Fruit fly (Drosophila melanogaster) whole organism, adult: ENCODE data around the gene CG7492.

Source experiments
- CG11617 ChIP-seq: fragments of 200-800 bp; sonication (Bioruptor generic); optimal IDR thresholded peaks from 2 replicates; lab custom pipeline; 2017; ENCODE audit warnings: mild to moderate bottlenecking, missing biosample characterization, missing genetic modification reagents, missing genetic modification characterization
- CG12768 ChIP-seq: fragments of 200-800 bp; sonication (Bioruptor generic); optimal IDR thresholded peaks from 2 replicates; lab custom pipeline; 2017; ENCODE audit warnings: missing biosample characterization, missing genetic modification characterization, mild to moderate bottlenecking, moderate library complexity, missing genetic modification reagents
- CG33017 ChIP-seq: fragments of 200-800 bp; sonication (Bioruptor generic); optimal IDR thresholded peaks from 2 replicates; lab custom pipeline; 2018; ENCODE audit warnings: missing biosample characterization, mild to moderate bottlenecking, missing genetic modification characterization, moderate library complexity
- CG5204 ChIP-seq: fragments of 200-800 bp; sonication (Bioruptor generic); optimal IDR thresholded peaks from 2 replicates; lab custom pipeline; 2016; ENCODE audit warnings: missing biosample characterization, missing genetic modification characterization
- Clk ChIP-seq: fragments of 200-800 bp; sonication (Bioruptor generic); optimal IDR thresholded peaks from 2 replicates; lab custom pipeline; 2017; ENCODE audit warnings: missing biosample characterization, missing genetic modification characterization
- Crg-1 ChIP-seq: fragments of 200-800 bp; sonication (Bioruptor generic); optimal IDR thresholded peaks from 2 replicates; lab custom pipeline; 2016; ENCODE audit warnings: missing biosample characterization, missing genetic modification characterization
- Hr96 ChIP-seq: fragments of 200-800 bp; sonication (Bioruptor generic); optimal IDR thresholded peaks from 2 replicates; lab custom pipeline; 2016; ENCODE audit warnings: missing biosample characterization, missing genetic modification characterization
- Mnt ChIP-seq: fragments of 200-800 bp; sonication (Bioruptor generic); optimal IDR thresholded peaks from 2 replicates; lab custom pipeline; 2016; ENCODE audit warnings: missing biosample characterization, mild to moderate bottlenecking, missing genetic modification characterization
- bab1 ChIP-seq: fragments of 200-800 bp; sonication (Bioruptor generic); optimal IDR thresholded peaks from 3 replicates; lab custom pipeline; 2019; ENCODE audit warnings: missing biosample characterization, mild to moderate bottlenecking, missing genetic modification characterization, moderate library complexity
- cic ChIP-seq: fragments of 200-800 bp; sonication (Bioruptor generic); optimal IDR thresholded peaks from 2 replicates; lab custom pipeline; 2017; ENCODE audit warnings: missing biosample characterization, mild to moderate bottlenecking, missing genetic modification characterization, moderate library complexity
- cnc ChIP-seq, 2 experiments: fragments of >200 bp; optimal IDR thresholded peaks; 2 replicates each; lab custom pipeline; 2017
- kay ChIP-seq: fragments of 200-800 bp; sonication (Bioruptor generic); peaks from one replicate; lab custom pipeline; 2016; ENCODE audit warnings: missing biosample characterization, missing genetic modification characterization, borderline replicate concordance
- tj ChIP-seq: fragments of 200-800 bp; sonication (Bioruptor generic); optimal IDR thresholded peaks from 3 replicates; lab custom pipeline; 2017; ENCODE audit warnings: missing biosample characterization, mild to moderate bottlenecking, missing genetic modification characterization, moderate library complexity
- toe ChIP-seq: fragments of 200-800 bp; sonication (Bioruptor generic); optimal IDR thresholded peaks from 2 replicates; lab custom pipeline; 2016; ENCODE audit warnings: missing biosample characterization, missing genetic modification characterization

dm6 chr3L:7611229-7611628, 43.3 kb downstream of the CG7492 start:
- no peak for TF ChIP-seq CG5204 (GFP tag; lab: Kevin White, UChicago)
- no peak for TF ChIP-seq toe (GFP tag; lab: Kevin White, UChicago)
- TF ChIP-seq CG33017 (tag; lab: Kevin White, UChicago): no peak
- no peak for TF ChIP-seq tj (GFP tag; lab: Kevin White, UChicago)
- no peak for TF ChIP-seq Hr96 (GFP tag; lab: Kevin White, UChicago)
- TF ChIP-seq CG12768 (GFP tag; lab: Kevin White, UChicago): no peak
- TF ChIP-seq cnc (optimal IDR thresholded peaks at IDR 0.05; lab: Kevin White, UChicago): no peak
- TF ChIP-seq Crg-1: no peak
- TF ChIP-seq bab1 (GFP tag; lab: Kevin White, UChicago): no peak
- no peak for TF ChIP-seq Mnt
- no peak for TF ChIP-seq CG11617 (GFP tag; lab: Kevin White, UChicago)
- no peak for TF ChIP-seq cic (GFP tag; lab: Kevin White, UChicago)
- TF ChIP-seq Clk (GFP tag; lab: Kevin White, UChicago): no peak
- no peak for TF ChIP-seq kay (GFP tag; lab: Kevin White, UChicago)
